Fruit fly (Drosophila melanogaster) whole organism, embryonic: ENCODE measurements around the gene CG10116.

Experiments
- Adf1 ChIP-seq: fragments of 200-800 bp; sonication (Bioruptor generic); IDR thresholded peaks from 2 replicates; pipeline ENCODE4 v1.3.6; 2022; ENCODE audit warnings: missing biosample characterization, missing genetic modification characterization
- Asciz ChIP-seq: fragments of 200-800 bp; sonication (Bioruptor generic); optimal IDR thresholded peaks from 2 replicates; lab custom pipeline; 2017; ENCODE audit warnings: missing biosample characterization, mild to moderate bottlenecking, missing genetic modification characterization, missing genetic modification reagents
- Bgb ChIP-seq: fragments of 200-800 bp; sonication (Bioruptor generic); IDR thresholded peaks from 2 replicates; pipeline ENCODE4 v1.3.6; 2022; ENCODE audit warnings: missing biosample characterization, missing genetic modification characterization; ENCODE audit not compliant: partially characterized antibody
- CG11093 ChIP-seq: fragments of 200-800 bp; sonication (Bioruptor generic); IDR thresholded peaks from 3 replicates; pipeline ENCODE4 v1.3.6; 2022; ENCODE audit warnings: missing biosample characterization, missing genetic modification characterization
- CG12219 ChIP-seq: fragments of 200-800 bp; sonication (Bioruptor generic); optimal IDR thresholded peaks from 3 replicates; lab custom pipeline; 2018; ENCODE audit warnings: missing biosample characterization, mild to moderate bottlenecking, missing genetic modification characterization
- CG1647 ChIP-seq: fragments of 200-800 bp; sonication (Bioruptor generic); optimal IDR thresholded peaks from 3 replicates; lab custom pipeline; 2016; ENCODE audit warnings: missing biosample characterization, missing genetic modification characterization
- CG17186 ChIP-seq: fragments of 200-800 bp; sonication (Bioruptor generic); optimal IDR thresholded peaks from 3 replicates; lab custom pipeline; 2017; ENCODE audit warnings: missing biosample characterization, missing genetic modification reagents, missing genetic modification characterization
- CG2199 ChIP-seq: fragments of 200-800 bp; sonication (Bioruptor generic); IDR thresholded peaks from 3 replicates; pipeline ENCODE4 v1.3.6; 2022; ENCODE audit warnings: missing biosample characterization, missing genetic modification characterization
- CG33213 ChIP-seq: fragments of 200-800 bp; sonication (Bioruptor generic); optimal IDR thresholded peaks from 3 replicates; lab custom pipeline; 2016; ENCODE audit warnings: missing biosample characterization, missing genetic modification characterization
- CG34376 ChIP-seq: fragments of 200-800 bp; sonication (Bioruptor generic); optimal IDR thresholded peaks from 2 replicates; lab custom pipeline; 2018; ENCODE audit warnings: missing biosample characterization, mild to moderate bottlenecking, missing genetic modification characterization
- CG42726 ChIP-seq: fragments of 200-800 bp; sonication (Bioruptor generic); IDR thresholded peaks from 2 replicates; pipeline ENCODE4 v1.3.6; 2022; ENCODE audit warnings: missing biosample characterization, missing genetic modification characterization; ENCODE audit not compliant: partially characterized antibody
- CG6272 ChIP-seq: fragments of 200-800 bp; sonication (Bioruptor generic); IDR thresholded peaks from 2 replicates; pipeline ENCODE4 v1.3.6; 2022; ENCODE audit warnings: missing biosample characterization, missing genetic modification characterization
- CG6683 ChIP-seq: fragments of 200-800 bp; sonication (Bioruptor generic); optimal IDR thresholded peaks from 2 replicates; lab custom pipeline; 2017; ENCODE audit warnings: missing biosample characterization, mild to moderate bottlenecking, missing genetic modification characterization, missing genetic modification reagents
- Chrac-16 ChIP-seq: fragments of 200-800 bp; sonication (Bioruptor generic); optimal IDR thresholded peaks from 3 replicates; lab custom pipeline; 2016; ENCODE audit warnings: missing biosample characterization, missing genetic modification characterization
- CrebB ChIP-seq: fragments of 200-800 bp; sonication (Bioruptor generic); optimal IDR thresholded peaks from 3 replicates; lab custom pipeline; 2018; ENCODE audit warnings: missing biosample characterization, mild to moderate bottlenecking, missing genetic modification characterization
- Deaf1 ChIP-seq: fragments of 200-800 bp; optimal IDR thresholded peaks from 3 replicates; lab custom pipeline; 2019; ENCODE audit warnings: missing biosample characterization, mild to moderate bottlenecking, missing genetic modification characterization, moderate library complexity
- Drgx ChIP-seq: fragments of 200-800 bp; sonication (Bioruptor generic); IDR thresholded peaks from 2 replicates; pipeline ENCODE4 v1.3.6; 2022; ENCODE audit warnings: missing biosample characterization, missing genetic modification characterization
- Eip74EF ChIP-seq, 2 experiments: fragments of 200-800 bp in 1 of 2; fragments of >200 bp in 1 of 2; sonication (Bioruptor generic) in 1 of 2; optimal IDR thresholded peaks; 2 replicates each; lab custom pipeline; 2017 to 2019; ENCODE audit warnings: missing biosample characterization in 2 of 2, missing genetic modification characterization in 2 of 2, mild to moderate bottlenecking in 1 of 2, moderate library complexity in 1 of 2
- Fer1 ChIP-seq: fragments of 200-800 bp; sonication (Bioruptor generic); optimal IDR thresholded peaks from 2 replicates; lab custom pipeline; 2017; ENCODE audit warnings: missing biosample characterization, mild to moderate bottlenecking, missing genetic modification characterization
- Hand ChIP-seq: fragments of 200-800 bp; sonication (Bioruptor generic); optimal IDR thresholded peaks from 2 replicates; lab custom pipeline; 2017; ENCODE audit warnings: mild to moderate bottlenecking, missing biosample characterization, missing genetic modification reagents, missing genetic modification characterization
- Hr78 ChIP-seq, 2 experiments: fragments of 200-800 bp in 1 of 2; fragments of >200 bp in 1 of 2; sonication (Bioruptor generic) in 1 of 2; optimal IDR thresholded peaks; 2 replicates each; lab custom pipeline; 2017 to 2019; ENCODE audit warnings: missing biosample characterization in 2 of 2, missing genetic modification characterization in 2 of 2, mild to moderate bottlenecking in 1 of 2, moderate library complexity in 1 of 2
- Lpt ChIP-seq: fragments of >200 bp; optimal IDR thresholded peaks from 2 replicates; lab custom pipeline; 2018; ENCODE audit warnings: missing biosample characterization, missing genetic modification characterization
- Nf-YC ChIP-seq: fragments of 200-800 bp; optimal IDR thresholded peaks from 3 replicates; lab custom pipeline; 2019; ENCODE audit warnings: missing biosample characterization, mild to moderate bottlenecking, missing genetic modification characterization, moderate library complexity
- Tbp ChIP-seq: fragments of >200 bp; optimal IDR thresholded peaks from 2 replicates; lab custom pipeline; 2018; ENCODE audit warnings: missing biosample characterization, missing genetic modification characterization
- Vsx1 ChIP-seq: fragments of 200-800 bp; sonication (Bioruptor generic); optimal IDR thresholded peaks from 2 replicates; lab custom pipeline; 2017; ENCODE audit warnings: missing biosample characterization, mild to moderate bottlenecking, missing genetic modification characterization, missing genetic modification reagents
- btn ChIP-seq: fragments of 200-800 bp; sonication (Bioruptor generic); optimal IDR thresholded peaks from 2 replicates; lab custom pipeline; 2016; ENCODE audit warnings: missing biosample characterization, missing genetic modification characterization
- corto ChIP-seq: fragments of 200-800 bp; sonication (Bioruptor generic); optimal IDR thresholded peaks from 2 replicates; lab custom pipeline; 2016; ENCODE audit warnings: missing biosample characterization, mild to moderate bottlenecking, missing genetic modification characterization, moderate library complexity
- crol ChIP-seq: fragments of 200-800 bp; sonication (Bioruptor generic); IDR thresholded peaks from 2 replicates; pipeline ENCODE4 v1.3.6; 2022; ENCODE audit warnings: missing biosample characterization, missing genetic modification characterization
- dan ChIP-seq: fragments of 200-800 bp; sonication (Bioruptor generic); IDR thresholded peaks from 2 replicates; pipeline ENCODE4 v1.3.6; 2022; ENCODE audit warnings: missing biosample characterization, missing genetic modification characterization
- dpn ChIP-seq, 2 experiments: fragments of 200-800 bp; sonication (Bioruptor generic); optimal IDR thresholded peaks; 3 replicates each; lab custom pipeline; 2016; ENCODE audit warnings: missing biosample characterization in 2 of 2, missing genetic modification characterization in 2 of 2
- dysf ChIP-seq: fragments of 200-800 bp; sonication (Bioruptor generic); IDR thresholded peaks from 3 replicates; pipeline ENCODE4 v1.3.6; 2022; ENCODE audit warnings: missing biosample characterization, missing genetic modification characterization
- emc ChIP-seq: fragments of 200-800 bp; sonication (Bioruptor generic); optimal IDR thresholded peaks from 2 replicates; lab custom pipeline; 2016; ENCODE audit warnings: missing biosample characterization, missing genetic modification characterization
- eve ChIP-seq, 2 experiments: fragments of >200 bp; optimal IDR thresholded peaks; 2 replicates each; lab custom pipeline; 2017; ENCODE audit warnings: missing biosample characterization in 2 of 2, missing genetic modification characterization in 2 of 2
- ftz-f1 ChIP-seq: fragments of 200-800 bp; sonication (Bioruptor generic); optimal IDR thresholded peaks from 2 replicates; lab custom pipeline; 2016; ENCODE audit warnings: missing biosample characterization, missing genetic modification characterization
- hb ChIP-seq: fragments of 200-800 bp; sonication (Bioruptor generic); IDR thresholded peaks from 3 replicates; pipeline ENCODE4 v1.3.6; 2022; ENCODE audit warnings: missing biosample characterization, missing genetic modification characterization; ENCODE audit not compliant: partially characterized antibody
- insv ChIP-seq, 2 experiments: fragments of 200-800 bp; sonication (Bioruptor generic); optimal IDR thresholded peaks; 3 replicates each; lab custom pipeline; 2016 to 2018; ENCODE audit warnings: missing biosample characterization in 2 of 2, missing genetic modification characterization in 2 of 2
- lbe ChIP-seq: fragments of 200-800 bp; sonication (Bioruptor generic); optimal IDR thresholded peaks from 2 replicates; lab custom pipeline; 2016; ENCODE audit warnings: missing biosample characterization, mild to moderate bottlenecking, missing genetic modification characterization
- nom ChIP-seq: fragments of 200-800 bp; sonication (Bioruptor generic); optimal IDR thresholded peaks from 2 replicates; lab custom pipeline; 2017; ENCODE audit warnings: missing biosample characterization, missing genetic modification characterization, mild to moderate bottlenecking, moderate library complexity, missing genetic modification reagents
- oc ChIP-seq: fragments of 200-800 bp; sonication (Bioruptor generic); optimal IDR thresholded peaks from 2 replicates; lab custom pipeline; 2018; ENCODE audit warnings: missing biosample characterization, mild to moderate bottlenecking, missing genetic modification characterization, moderate library complexity
- pros ChIP-seq: fragments of 200-800 bp; sonication (Bioruptor generic); optimal IDR thresholded peaks from 3 replicates; lab custom pipeline; 2019; ENCODE audit warnings: missing biosample characterization, mild to moderate bottlenecking, missing genetic modification characterization, moderate library complexity
- row ChIP-seq: fragments of 200-800 bp; sonication (Bioruptor generic); IDR thresholded peaks from 3 replicates; pipeline ENCODE4 v1.3.6; 2022; ENCODE audit warnings: missing biosample characterization, missing genetic modification characterization
- seq ChIP-seq: fragments of 200-800 bp; sonication (Bioruptor generic); IDR thresholded peaks from 2 replicates; pipeline ENCODE4 v1.3.6; 2022; ENCODE audit warnings: missing biosample characterization, missing genetic modification characterization

CG10116 gene

DNA sequence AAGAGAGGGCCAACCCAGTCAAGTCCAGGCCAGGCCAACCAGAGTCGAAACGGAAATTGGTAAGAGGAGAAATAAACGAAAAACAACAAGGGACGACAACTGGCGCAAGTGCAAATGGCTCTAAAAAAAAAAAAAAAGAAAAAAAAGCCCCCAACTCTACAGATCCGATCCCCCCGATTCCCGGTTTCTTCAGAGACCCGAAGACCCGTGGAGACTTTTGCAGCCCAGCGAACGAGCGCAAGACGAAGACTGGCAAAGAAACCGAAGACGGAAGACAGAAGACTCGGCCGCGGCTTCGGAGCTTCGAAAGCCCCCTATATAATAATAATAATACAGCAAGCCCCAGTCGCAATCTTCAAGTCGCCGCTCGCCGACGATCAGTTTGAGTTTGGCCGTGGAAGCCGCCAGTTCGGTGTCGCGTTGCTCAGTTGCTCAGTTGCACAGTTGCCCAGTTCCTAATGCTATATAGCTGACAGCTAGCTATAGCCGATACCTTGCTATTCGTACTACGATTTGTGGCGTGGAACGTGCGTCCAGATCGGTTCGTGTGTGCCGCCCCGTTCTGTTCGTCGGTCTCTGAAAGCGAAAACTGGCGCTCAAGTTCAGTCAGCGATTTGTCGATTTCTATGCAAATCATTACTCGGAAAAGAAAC is 37.5 kb upstream of the CG10116 start (continued):
- TF ChIP-seq corto: peak; percentile 31
- peak; percentile 30 for TF ChIP-seq lbe (GFP tag; lab: Kevin White, UChicago)
- TF ChIP-seq Bgb (GFP tag; lab: Robert Waterston, UW): peak; percentile 39; the same call in 1 of the 2 replicates
- peak; percentile 25; the same call in 1 of the 2 replicates for TF ChIP-seq Adf1 (GFP tag; lab: Robert Waterston, UW)
- no peak for TF ChIP-seq Hand (GFP tag; lab: Kevin White, UChicago)
- TF ChIP-seq dpn (GFP tag; optimal IDR thresholded peaks at IDR 0.05; lab: Kevin White, UChicago): no peak
- no peak for TF ChIP-seq row
- no peak for TF ChIP-seq Tbp (GFP tag; lab: Kevin White, UChicago)
- no peak for TF ChIP-seq CG6272 (GFP tag; lab: Robert Waterston, UW)
- TF ChIP-seq pros (GFP tag; lab: Kevin White, UChicago): peak; percentile 99
- no peak for TF ChIP-seq CG11093 (GFP tag; lab: Robert Waterston, UW)
- TF ChIP-seq oc (tag; lab: Kevin White, UChicago): peak; percentile 28
- no peak for TF ChIP-seq CrebB (tag; lab: Kevin White, UChicago)
- no peak for TF ChIP-seq emc
- 0 out of 2 replicates have a peak, but pooled peaks have one; percentile 20 for TF ChIP-seq crol (GFP tag; lab: Robert Waterston, UW)
- no peak for TF ChIP-seq Nf-YC (tag; lab: Kevin White, UChicago)
- TF ChIP-seq CG33213 (GFP tag; lab: Kevin White, UChicago): no peak
- no peak for TF ChIP-seq seq (GFP tag; lab: Robert Waterston, UW)
- TF ChIP-seq Fer1: no peak
- TF ChIP-seq Chrac-16: no peak
- no peak for TF ChIP-seq CG6683 (GFP tag; lab: Kevin White, UChicago)
- no peak for TF ChIP-seq dan (GFP tag; lab: Robert Waterston, UW)
- TF ChIP-seq dysf (GFP tag; lab: Robert Waterston, UW): 0 out of 3 replicates have a peak, but pooled peaks have one; percentile 20
- peak; percentile 31 for TF ChIP-seq CG34376 (GFP tag; lab: Kevin White, UChicago)
- no peak for TF ChIP-seq Vsx1 (GFP tag; lab: Kevin White, UChicago)
- TF ChIP-seq btn (GFP tag; lab: Kevin White, UChicago): no peak
- no peak for TF ChIP-seq Asciz
- peak; percentile 46; the same call in 1 of the 2 replicates for TF ChIP-seq CG42726 (GFP tag; lab: Robert Waterston, UW)
- no peak for TF ChIP-seq Hr78 (GFP tag; optimal IDR thresholded peaks at IDR 0.05; lab: Kevin White, UChicago)
- no peak for TF ChIP-seq eve (GFP tag; optimal IDR thresholded peaks at IDR 0.05; lab: Kevin White, UChicago)
- TF ChIP-seq insv (GFP tag; optimal IDR thresholded peaks at IDR 0.05; lab: Kevin White, UChicago): no peak
- peak; percentile 5; the same call in 1 of the 2 replicates for TF ChIP-seq Drgx (GFP tag; lab: Robert Waterston, UW)
- TF ChIP-seq CG1647: no peak
- peak; percentile 1 for TF ChIP-seq ftz-f1 (GFP tag; lab: Kevin White, UChicago)
- TF ChIP-seq nom: peak; percentile 93
- no peak for TF ChIP-seq CG17186 (GFP tag; lab: Kevin White, UChicago)
- no peak for TF ChIP-seq CG12219
- no peak for TF ChIP-seq CG2199 (GFP tag; lab: Robert Waterston, UW)
- TF ChIP-seq hb (GFP tag; lab: Robert Waterston, UW): no peak
- TF ChIP-seq Eip74EF (GFP tag; optimal IDR thresholded peaks at IDR 0.05; lab: Kevin White, UChicago): no peak
- no peak for TF ChIP-seq Lpt (GFP tag; lab: Kevin White, UChicago)
- TF ChIP-seq Deaf1 (tag; lab: Kevin White, UChicago): peak; percentile 96
- TF ChIP-seq, all 482 proteins: peak for 48
